Fruit fly (Drosophila melanogaster) S2 (cell line): ENCODE results near the gene Papst2.

Source experiments
- CG8478 ChIP-seq: fragments of >200 bp; optimal IDR thresholded peaks from 2 replicates; lab custom pipeline; 2018
- CTCF ChIP-seq, 2 experiments: fragments of >200 bp; optimal IDR thresholded peaks; 2 replicates each; lab custom pipeline; 2018

DNA sequence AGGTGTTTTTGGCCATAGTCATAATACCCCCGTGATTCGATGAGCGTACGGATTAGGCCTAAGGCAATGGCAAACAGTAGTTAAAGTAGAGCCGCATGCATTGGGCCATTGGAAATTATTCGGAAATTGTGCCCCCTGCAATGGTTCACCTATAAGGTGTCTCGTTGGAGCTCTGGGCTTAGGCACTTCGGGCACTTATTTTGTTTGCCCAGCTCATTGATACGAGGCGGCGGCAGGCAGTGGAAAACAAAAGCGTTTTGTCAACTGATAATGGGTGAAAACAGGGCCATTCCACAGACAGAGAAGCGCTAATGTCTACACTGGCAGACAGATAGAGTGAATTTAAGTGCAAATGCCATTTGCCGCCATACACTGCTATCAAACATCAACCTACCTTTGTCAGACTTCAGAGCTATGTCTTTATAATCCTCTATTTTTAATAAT, 36.3 kb upstream of the Papst2 start:
- TF ChIP-seq CG8478 (lab: Kevin White, UChicago) (no peak), CTCF (optimal IDR thresholded peaks at IDR 0.05; lab: Kevin White, UChicago) (no peak)
